Worm (Caenorhabditis elegans) whole organism, mixed stage, embryonic: ENCODE results near the gene puf-7.

ENCODE experiments used
- M03D4.4 ChIP-seq: sonication (generic microtip); optimal IDR thresholded peaks from 2 replicates; lab custom pipeline; 2017; ENCODE audit warnings: mild to moderate bottlenecking, missing genetic modification characterization, missing compliant biosample characterization
- bed-3 ChIP-seq: fragments of 200-800 bp; sonication (Bioruptor generic); optimal IDR thresholded peaks from 3 replicates; lab custom pipeline; 2018; ENCODE audit warnings: mild to moderate bottlenecking, missing genetic modification characterization, moderate library complexity, missing compliant biosample characterization
- blmp-1 ChIP-seq: fragments of 150-350 bp; optimal IDR thresholded peaks from 2 replicates; lab custom pipeline; 2014; ENCODE audit warnings: missing biosample characterization, missing genetic modification characterization
- ceh-39 ChIP-seq: fragments of 150-350 bp; optimal IDR thresholded peaks from 2 replicates; lab custom pipeline; 2014; ENCODE audit warnings: missing biosample characterization, missing genetic modification characterization
- ceh-43 ChIP-seq: fragments of 200-800 bp; sonication (Bioruptor generic); optimal IDR thresholded peaks from 2 replicates; lab custom pipeline; 2018; ENCODE audit warnings: mild to moderate bottlenecking, missing genetic modification characterization, moderate library complexity, missing compliant biosample characterization
- ceh-83 ChIP-seq: fragments of 200-800 bp; sonication (Bioruptor generic); optimal IDR thresholded peaks from 2 replicates; lab custom pipeline; 2018; ENCODE audit warnings: mild to moderate bottlenecking, missing genetic modification characterization, missing compliant biosample characterization
- ces-1 ChIP-seq: fragments of 150-350 bp; optimal IDR thresholded peaks from 2 replicates; lab custom pipeline; 2014; ENCODE audit warnings: missing biosample characterization, missing genetic modification reagents, missing genetic modification characterization
- cnd-1 ChIP-seq: fragments of 200-800 bp; sonication (Bioruptor generic); optimal IDR thresholded peaks from 2 replicates; lab custom pipeline; 2018; ENCODE audit warnings: mild to moderate bottlenecking, missing genetic modification characterization, missing compliant biosample characterization
- drap-1 ChIP-seq: fragments of 200-800 bp; sonication (Bioruptor generic); optimal IDR thresholded peaks from 3 replicates; lab custom pipeline; 2018; ENCODE audit warnings: mild to moderate bottlenecking, missing genetic modification characterization, missing compliant biosample characterization
- elt-1 ChIP-seq: sonication (generic microtip); optimal IDR thresholded peaks from 2 replicates; lab custom pipeline; 2017; ENCODE audit warnings: missing genetic modification characterization, mild to moderate bottlenecking, missing compliant biosample characterization, antibody characterized with exemption, moderate library complexity, borderline replicate concordance; ENCODE audit not compliant: insufficient read depth
- elt-3 ChIP-seq: fragments of 150-350 bp; optimal IDR thresholded peaks from 2 replicates; lab custom pipeline; 2014; ENCODE audit warnings: missing biosample characterization, missing genetic modification characterization
- ham-2 ChIP-seq: fragments of 200-800 bp; sonication (Bioruptor generic); optimal IDR thresholded peaks from 2 replicates; lab custom pipeline; 2018; ENCODE audit warnings: mild to moderate bottlenecking, missing genetic modification characterization, missing compliant biosample characterization
- hlh-1 ChIP-seq: fragments of 150-350 bp; optimal IDR thresholded peaks from 2 replicates; lab custom pipeline; 2014; ENCODE audit warnings: missing biosample characterization, missing genetic modification reagents, missing genetic modification characterization
- lin-13 ChIP-seq: fragments of 150-350 bp; optimal IDR thresholded peaks from 2 replicates; lab custom pipeline; 2014; ENCODE audit warnings: missing biosample characterization, missing genetic modification characterization
- lin-32 ChIP-seq: fragments of 200-800 bp; sonication (Bioruptor generic); optimal IDR thresholded peaks from 2 replicates; lab custom pipeline; 2018; ENCODE audit warnings: mild to moderate bottlenecking, missing genetic modification characterization, missing compliant biosample characterization
- lsy-2 ChIP-seq: fragments of 150-350 bp; optimal IDR thresholded peaks from 2 replicates; lab custom pipeline; 2014; ENCODE audit warnings: missing biosample characterization, missing genetic modification characterization
- mab-5 ChIP-seq: fragments of 150-350 bp; optimal IDR thresholded peaks from 2 replicates; lab custom pipeline; 2014; ENCODE audit warnings: missing biosample characterization, missing genetic modification characterization
- mls-2 ChIP-seq: sonication (generic microtip); optimal IDR thresholded peaks from 2 replicates; lab custom pipeline; 2016; ENCODE audit warnings: mild to moderate bottlenecking, missing genetic modification characterization, moderate library complexity, missing compliant biosample characterization
- nhr-12 ChIP-seq: fragments of 150-350 bp; optimal IDR thresholded peaks from 2 replicates; lab custom pipeline; 2014; ENCODE audit warnings: missing biosample characterization, missing genetic modification characterization
- nhr-2 ChIP-seq: fragments of 150-350 bp; optimal IDR thresholded peaks from 2 replicates; lab custom pipeline; 2014; ENCODE audit warnings: missing biosample characterization, missing genetic modification characterization
- nhr-237 ChIP-seq: fragments of 150-350 bp; optimal IDR thresholded peaks from 2 replicates; lab custom pipeline; 2014; ENCODE audit warnings: missing biosample characterization, missing genetic modification characterization
- nhr-28 ChIP-seq: fragments of 150-350 bp; optimal IDR thresholded peaks from 2 replicates; lab custom pipeline; 2014; ENCODE audit warnings: missing biosample characterization, missing genetic modification characterization
- pha-4 ChIP-seq: fragments of 150-350 bp; optimal IDR thresholded peaks from 2 replicates; lab custom pipeline; 2018; ENCODE audit warnings: missing biosample characterization, missing genetic modification reagents, missing genetic modification characterization
- sptf-1 ChIP-seq: sonication (generic microtip); optimal IDR thresholded peaks from 2 replicates; lab custom pipeline; 2017; ENCODE audit warnings: mild to moderate bottlenecking, missing genetic modification characterization, moderate library complexity, missing compliant biosample characterization
- unc-120 ChIP-seq: sonication (generic microtip); optimal IDR thresholded peaks from 2 replicates; lab custom pipeline; 2017; ENCODE audit warnings: missing genetic modification characterization, missing compliant biosample characterization; ENCODE audit not compliant: poor library complexity, severe bottlenecking
- unc-39 ChIP-seq: fragments of 150-350 bp; optimal IDR thresholded peaks from 2 replicates; lab custom pipeline; 2014; ENCODE audit warnings: missing biosample characterization, missing genetic modification characterization
- unc-62 ChIP-seq: fragments of 150-350 bp; optimal IDR thresholded peaks from 2 replicates; lab custom pipeline; 2014; ENCODE audit warnings: missing biosample characterization, missing genetic modification reagents, missing genetic modification characterization
- zip-8 ChIP-seq: fragments of 150-350 bp; optimal IDR thresholded peaks from 2 replicates; lab custom pipeline; 2014; ENCODE audit warnings: missing biosample characterization, missing genetic modification characterization

Gene puf-7

ce11 chrIV:5501414-5501813 is 14.9 kb downstream of the puf-7 start:
- TF ChIP-seq lin-13 (tag; lab: Kevin White, UChicago) (no peak), ces-1 (GFP tag; lab: Kevin White, UChicago) (peak; percentile 95), zip-8 (tag; lab: Kevin White, UChicago) (peak; percentile 89), unc-62 (GFP tag; lab: Kevin White, UChicago) (no peak), mls-2 (tag; lab: Kevin White, UChicago) (no peak), nhr-12 (no peak), drap-1 (GFP tag; lab: Kevin White, UChicago) (no peak), cnd-1 (peak; percentile 32), pha-4 (tag; lab: Kevin White, UChicago) (no peak), lin-32 (no peak), nhr-2 (tag; lab: Kevin White, UChicago) (peak; percentile 81), ceh-39 (no peak)

- peak; percentile 88 for TF ChIP-seq ces-1 (GFP tag; lab: Kevin White, UChicago)
- no peak for TF ChIP-seq lin-32
- no peak for TF ChIP-seq pha-4 (tag; lab: Kevin White, UChicago)
- TF ChIP-seq lsy-2: no peak
- TF ChIP-seq ceh-43 (GFP tag; lab: Kevin White, UChicago): no peak
- TF ChIP-seq zip-8 (tag; lab: Kevin White, UChicago): peak; percentile 53
- TF ChIP-seq ceh-83: no peak
- peak; percentile 84 for TF ChIP-seq nhr-2 (tag; lab: Kevin White, UChicago)
- peak; percentile 46 for TF ChIP-seq elt-1 (tag; lab: Kevin White, UChicago)
- TF ChIP-seq bed-3 (GFP tag; lab: Kevin White, UChicago): no peak
- TF ChIP-seq, all 35 proteins: peak for 4
Observed at ce11 chrIV:5502610-5503009, 16.1 kb downstream of the puf-7 start.

- TF ChIP-seq nhr-2 (tag; lab: Kevin White, UChicago) (peak; percentile 69), ces-1 (GFP tag; lab: Kevin White, UChicago) (peak; percentile 53), unc-39 (tag; lab: Kevin White, UChicago) (no peak), blmp-1 (tag; lab: Kevin White, UChicago) (no peak), unc-62 (GFP tag; lab: Kevin White, UChicago) (peak; percentile 50), elt-1 (tag; lab: Kevin White, UChicago) (peak; percentile 79), zip-8 (tag; lab: Kevin White, UChicago) (peak; percentile 45)
- TF ChIP-seq, all 35 proteins: peak for 5
Observed at ce11 chrIV:5506642-5507041, 20.1 kb downstream of the puf-7 start.

- TF ChIP-seq ces-1 (GFP tag; lab: Kevin White, UChicago) (no peak), mls-2 (tag; lab: Kevin White, UChicago) (no peak), nhr-2 (tag; lab: Kevin White, UChicago) (peak; percentile 18), nhr-28 (tag; lab: Kevin White, UChicago) (no peak), unc-62 (GFP tag; lab: Kevin White, UChicago) (peak; percentile 97), unc-120 (tag; lab: Kevin White, UChicago) (peak; percentile 69), hlh-1 (peak; percentile 90)
- TF ChIP-seq, all 35 proteins: peak for 4
Observed at ce11 chrIV:5507754-5508153, 21.2 kb downstream of the puf-7 start.

- no peak for TF ChIP-seq blmp-1 (tag; lab: Kevin White, UChicago)
- no peak for TF ChIP-seq elt-1 (tag; lab: Kevin White, UChicago)
- TF ChIP-seq nhr-2 (tag; lab: Kevin White, UChicago): no peak
- TF ChIP-seq sptf-1 (tag; lab: Kevin White, UChicago): no peak
- TF ChIP-seq lin-32: no peak
- TF ChIP-seq unc-39 (tag; lab: Kevin White, UChicago): no peak
- TF ChIP-seq nhr-237 (tag; lab: Kevin White, UChicago): no peak
- TF ChIP-seq unc-62 (GFP tag; lab: Kevin White, UChicago): no peak
- no peak for TF ChIP-seq mls-2 (tag; lab: Kevin White, UChicago)
- TF ChIP-seq bed-3 (GFP tag; lab: Kevin White, UChicago): no peak
- no peak for TF ChIP-seq ceh-83
- no peak for TF ChIP-seq elt-3
- no peak for TF ChIP-seq hlh-1
- TF ChIP-seq unc-120 (tag; lab: Kevin White, UChicago): no peak
- no peak for TF ChIP-seq nhr-28 (tag; lab: Kevin White, UChicago)
- no peak for TF ChIP-seq ceh-39
- TF ChIP-seq M03D4.4: no peak
- no peak for TF ChIP-seq lsy-2
- TF ChIP-seq ham-2 (GFP tag; lab: Kevin White, UChicago): no peak
- TF ChIP-seq mab-5: no peak
- TF ChIP-seq, all 35 proteins: peak for 0
Observed at ce11 chrIV:5514789-5515188, 28.3 kb downstream of the puf-7 start.
